Worm (Caenorhabditis elegans) whole organism, L3 larva: ENCODE measurements around the gene D2024.1.

Experiments
- aly-2 ChIP-seq: fragments of 150-350 bp; optimal IDR thresholded peaks from 2 replicates; lab custom pipeline; 2014; ENCODE audit warnings: missing biosample characterization, missing genetic modification characterization
- ama-1 ChIP-seq: fragments of 150-350 bp; optimal IDR thresholded peaks from 2 replicates; lab custom pipeline; 2018
- nhr-43 ChIP-seq: sonication (generic microtip); optimal IDR thresholded peaks from 2 replicates; lab custom pipeline; 2016; ENCODE audit warnings: mild to moderate bottlenecking, missing genetic modification characterization, missing compliant biosample characterization; ENCODE audit not compliant: poor library complexity, severe bottlenecking
- nhr-77 ChIP-seq: fragments of 150-350 bp; optimal IDR thresholded peaks from 2 replicates; lab custom pipeline; 2014; ENCODE audit warnings: missing biosample characterization, missing genetic modification characterization
- unc-39 ChIP-seq: sonication (generic microtip); optimal IDR thresholded peaks from 4 replicates; lab custom pipeline; 2017; ENCODE audit warnings: missing biosample characterization, missing genetic modification characterization
- unc-62 ChIP-seq: fragments of 150-350 bp; sonication (generic microtip); optimal IDR thresholded peaks from 4 replicates; lab custom pipeline; 2014; ENCODE audit warnings: missing biosample characterization, missing genetic modification reagents, missing genetic modification characterization

DNA sequence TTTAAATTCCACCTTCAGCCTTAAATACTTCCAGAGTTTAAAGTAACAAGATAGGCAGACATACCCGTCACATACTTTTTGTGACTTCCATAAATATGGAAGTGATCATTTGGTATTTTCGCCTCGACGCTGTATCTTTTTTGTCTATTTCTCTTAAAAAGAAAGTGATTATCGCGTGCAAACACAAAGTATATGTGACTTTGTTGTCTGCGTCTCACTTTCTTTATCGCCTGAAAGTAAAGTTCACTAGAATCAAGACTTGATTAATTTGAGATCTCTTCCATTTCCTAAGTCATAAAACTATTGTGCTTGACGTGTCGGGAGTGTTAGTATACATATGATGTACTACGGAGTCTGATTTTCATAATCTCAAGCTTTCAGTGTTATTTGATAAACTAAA, 10.9 kb downstream of the D2024.1 start, which contains the start of gene C06E4.6:
- TF ChIP-seq ama-1 (lab: Kevin White, UChicago) (no peak), nhr-77 (no peak), unc-62 (GFP tag; lab: Kevin White, UChicago) (no peak), nhr-43 (no peak), unc-39 (tag; lab: Kevin White, UChicago) (no peak), aly-2 (tag; lab: Kevin White, UChicago) (no peak)
